Fruit fly (Drosophila melanogaster) S2 (cell line): Measurements from ENCODE around the gene CG1299.

Experiments used
- CG8478 ChIP-seq: fragments of >200 bp; optimal IDR thresholded peaks from 2 replicates; lab custom pipeline; 2018
- CTCF ChIP-seq, 2 experiments: fragments of >200 bp; optimal IDR thresholded peaks; 2 replicates each; lab custom pipeline; 2018

CG1299 gene

dm6 chr3L:4187930-4188523 lies 39.5 kb downstream of the CG1299 start, which contains the start of the genes Teh2 and tipE:
Gene Teh2, minus strand, starts transcription at chr3L:4188023.
Gene tipE, plus strand, starts transcription at chr3L:4188499.
- TF ChIP-seq CTCF (optimal IDR thresholded peaks at IDR 0.05; lab: Kevin White, UChicago) (no peak), CG8478 (lab: Kevin White, UChicago) (no peak)

dm6 chr3L:4193730-4194649 lies 45.5 kb downstream of the CG1299 start, which contains the start of gene CG43367:
Gene CG43367, plus strand, starts transcription at chr3L:4193993.
- no peak for TF ChIP-seq CG8478 (lab: Kevin White, UChicago)
- no peak for TF ChIP-seq CTCF (optimal IDR thresholded peaks at IDR 0.05; lab: Kevin White, UChicago)
